Fruit fly (Drosophila melanogaster) Kc167 (cell line): ENCODE measurements around the gene Proc.

Source experiments
- Myc ChIP-seq: fragments of >200 bp; optimal IDR thresholded peaks from 2 replicates; lab custom pipeline; 2017; ENCODE audit warnings: missing external identifiers
- Sin3A ChIP-seq: fragments of >200 bp; optimal IDR thresholded peaks from 2 replicates; lab custom pipeline; 2018; ENCODE audit warnings: missing external identifiers
- h ChIP-seq: fragments of >200 bp; optimal IDR thresholded peaks from 3 replicates; lab custom pipeline; 2018; ENCODE audit warnings: missing external identifiers
- insv ChIP-seq: fragments of >200 bp; optimal IDR thresholded peaks from 3 replicates; lab custom pipeline; 2018; ENCODE audit warnings: missing external identifiers
- psq ChIP-seq: fragments of >200 bp; optimal IDR thresholded peaks from 2 replicates; lab custom pipeline; 2017; ENCODE audit warnings: missing external identifiers
- ttk ChIP-seq: sonication (Bioruptor generic); optimal IDR thresholded peaks from 2 replicates; lab custom pipeline; 2017; ENCODE audit warnings: missing external identifiers

The Proc gene

DNA sequence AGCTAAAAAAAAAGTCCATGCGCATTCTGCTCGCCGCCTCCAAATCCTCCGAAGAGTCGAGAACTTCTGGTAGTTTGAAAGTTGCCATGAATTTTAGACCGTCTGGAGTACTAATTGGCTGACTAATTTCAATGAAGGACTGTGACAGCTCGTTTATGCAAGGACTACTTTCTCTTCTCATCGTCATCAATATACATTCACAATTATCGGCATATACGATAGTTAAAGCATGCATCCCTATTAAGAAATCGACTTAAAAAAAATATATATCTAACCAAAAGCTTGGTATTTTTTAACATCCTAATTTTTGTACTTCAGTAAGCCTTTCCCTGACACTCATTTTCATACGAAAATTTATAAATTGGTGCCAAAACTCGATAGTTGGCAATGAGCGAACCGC is 31.1 kb downstream of the Proc start, which contains the start of gene CG14537:
Gene CG14537 (plus strand): TSS at position 301 of the 400 bp plus-strand sequence.
- no peak for TF ChIP-seq insv (lab: Kevin White, UChicago)
- no peak for TF ChIP-seq psq (lab: Kevin White, UChicago)
- TF ChIP-seq Myc (lab: Kevin White, UChicago) = no peak
- no peak for TF ChIP-seq Sin3A (lab: Kevin White, UChicago)
- TF ChIP-seq h (lab: Kevin White, UChicago) = no peak
- TF ChIP-seq ttk = no peak

DNA sequence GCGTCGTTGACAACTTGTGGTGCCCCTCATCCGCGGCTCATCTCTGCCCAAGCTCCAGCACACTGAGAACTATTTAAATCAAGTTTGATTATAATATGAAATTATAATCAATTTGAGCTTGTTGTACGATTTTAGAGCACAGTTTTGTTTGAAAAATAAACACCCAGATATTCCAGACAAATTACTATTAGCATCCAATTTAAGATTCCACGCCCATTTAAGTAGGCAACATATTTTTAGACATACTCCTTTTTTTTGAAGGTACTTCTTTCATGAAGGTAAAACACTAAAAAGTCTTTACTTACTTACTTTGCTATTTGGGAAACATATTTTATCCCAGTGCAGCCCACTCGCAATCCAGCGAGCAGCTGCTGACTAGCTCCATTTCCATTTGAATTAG is 33.2 kb downstream of the Proc start:
- TF ChIP-seq psq (lab: Kevin White, UChicago) (no peak), ttk (no peak), h (lab: Kevin White, UChicago) (no peak), insv (lab: Kevin White, UChicago) (no peak), Sin3A (lab: Kevin White, UChicago) (no peak), Myc (lab: Kevin White, UChicago) (no peak)

DNA sequence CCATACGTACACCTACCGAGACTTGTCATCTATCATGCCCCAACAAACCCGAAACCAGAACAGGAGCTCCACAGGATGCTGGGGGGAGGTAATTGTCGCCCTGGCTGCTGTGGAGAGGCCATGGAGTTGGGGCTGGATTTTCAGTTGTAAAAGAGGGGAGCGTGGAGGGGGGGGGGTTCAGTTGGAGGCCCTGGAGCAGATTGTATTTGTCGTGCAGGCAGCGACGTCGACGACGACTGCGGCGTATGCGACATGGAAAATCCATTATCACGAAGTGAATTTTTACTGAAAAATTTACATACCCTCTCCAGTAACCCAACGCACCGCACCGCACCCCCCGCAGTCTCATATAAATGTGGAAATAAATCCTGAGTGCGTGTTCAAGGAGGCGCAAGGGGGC is 37.6 kb downstream of the Proc start:
- no peak for TF ChIP-seq ttk
- TF ChIP-seq h (lab: Kevin White, UChicago) = no peak
- TF ChIP-seq insv (lab: Kevin White, UChicago) = no peak
- no peak for TF ChIP-seq psq (lab: Kevin White, UChicago)
- no peak for TF ChIP-seq Sin3A (lab: Kevin White, UChicago)
- TF ChIP-seq Myc (lab: Kevin White, UChicago) = no peak

DNA sequence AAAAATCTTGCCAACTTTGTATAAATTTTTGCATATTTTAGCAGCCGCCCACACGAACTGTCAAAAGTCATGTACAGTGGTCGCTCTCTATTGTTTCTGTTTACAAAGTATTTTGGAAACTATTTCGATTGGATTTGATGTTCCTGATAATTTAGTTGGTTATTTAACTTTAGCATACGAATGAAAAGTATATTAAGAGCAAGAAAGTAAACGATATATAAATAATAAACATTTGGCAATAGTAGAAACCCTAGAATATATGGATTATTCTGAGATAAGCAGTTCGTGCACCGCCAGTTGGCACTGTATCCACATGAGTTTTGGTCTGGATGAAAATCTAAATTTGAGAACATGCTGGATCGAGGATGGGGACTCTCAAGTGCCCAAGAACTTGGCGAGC is 38.0 kb downstream of the Proc start:
- TF ChIP-seq ttk (no peak), psq (lab: Kevin White, UChicago) (no peak), Myc (lab: Kevin White, UChicago) (no peak), Sin3A (lab: Kevin White, UChicago) (no peak), insv (lab: Kevin White, UChicago) (no peak), h (lab: Kevin White, UChicago) (no peak)

DNA sequence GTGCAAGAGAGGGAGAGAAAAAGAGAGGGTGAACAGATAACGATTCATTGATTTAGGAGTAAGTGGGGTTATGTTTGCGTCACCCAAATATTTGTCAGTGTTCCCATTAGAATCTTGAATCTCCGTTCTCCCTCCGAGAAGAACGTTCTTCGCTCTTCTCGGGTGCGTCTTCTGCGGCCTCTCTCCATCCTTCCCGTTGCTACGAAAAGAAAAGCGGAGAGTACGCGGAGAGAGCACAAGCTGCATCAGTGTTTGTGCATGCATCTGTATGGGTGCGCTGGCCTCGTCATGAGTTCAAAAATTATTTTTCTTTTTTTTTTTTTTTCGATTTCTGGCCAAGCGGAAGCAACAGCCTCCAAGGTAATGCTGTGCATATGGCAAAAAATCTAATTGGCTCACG is 42.3 kb downstream of the Proc start:
- no peak for TF ChIP-seq Sin3A (lab: Kevin White, UChicago)
- TF ChIP-seq ttk = no peak
- no peak for TF ChIP-seq insv (lab: Kevin White, UChicago)
- TF ChIP-seq psq (lab: Kevin White, UChicago) = no peak
- no peak for TF ChIP-seq h (lab: Kevin White, UChicago)
- no peak for TF ChIP-seq Myc (lab: Kevin White, UChicago)

DNA sequence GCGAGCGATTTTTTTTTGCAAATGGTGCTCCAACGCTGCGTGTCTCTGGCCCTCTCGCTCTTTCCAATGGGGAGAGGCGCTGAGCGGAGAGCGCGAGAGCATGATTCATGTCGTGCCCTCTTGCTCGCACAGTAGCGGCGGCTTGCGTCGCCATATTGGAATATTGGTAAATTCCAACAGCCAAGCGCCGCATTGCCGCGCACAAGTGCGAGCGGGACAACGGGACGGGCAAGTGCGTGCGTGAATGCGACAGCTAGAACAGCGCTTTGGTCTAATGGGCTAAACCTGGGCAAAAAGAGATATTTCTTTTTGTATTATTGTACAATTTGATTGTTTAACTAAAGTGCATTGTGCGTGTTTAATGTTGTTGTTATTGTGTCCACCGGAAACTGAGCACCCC is 43.0 kb downstream of the Proc start:
- TF ChIP-seq insv (lab: Kevin White, UChicago) (no peak), psq (lab: Kevin White, UChicago) (no peak), Sin3A (lab: Kevin White, UChicago) (no peak), Myc (lab: Kevin White, UChicago) (no peak), h (lab: Kevin White, UChicago) (no peak), ttk (no peak)

DNA sequence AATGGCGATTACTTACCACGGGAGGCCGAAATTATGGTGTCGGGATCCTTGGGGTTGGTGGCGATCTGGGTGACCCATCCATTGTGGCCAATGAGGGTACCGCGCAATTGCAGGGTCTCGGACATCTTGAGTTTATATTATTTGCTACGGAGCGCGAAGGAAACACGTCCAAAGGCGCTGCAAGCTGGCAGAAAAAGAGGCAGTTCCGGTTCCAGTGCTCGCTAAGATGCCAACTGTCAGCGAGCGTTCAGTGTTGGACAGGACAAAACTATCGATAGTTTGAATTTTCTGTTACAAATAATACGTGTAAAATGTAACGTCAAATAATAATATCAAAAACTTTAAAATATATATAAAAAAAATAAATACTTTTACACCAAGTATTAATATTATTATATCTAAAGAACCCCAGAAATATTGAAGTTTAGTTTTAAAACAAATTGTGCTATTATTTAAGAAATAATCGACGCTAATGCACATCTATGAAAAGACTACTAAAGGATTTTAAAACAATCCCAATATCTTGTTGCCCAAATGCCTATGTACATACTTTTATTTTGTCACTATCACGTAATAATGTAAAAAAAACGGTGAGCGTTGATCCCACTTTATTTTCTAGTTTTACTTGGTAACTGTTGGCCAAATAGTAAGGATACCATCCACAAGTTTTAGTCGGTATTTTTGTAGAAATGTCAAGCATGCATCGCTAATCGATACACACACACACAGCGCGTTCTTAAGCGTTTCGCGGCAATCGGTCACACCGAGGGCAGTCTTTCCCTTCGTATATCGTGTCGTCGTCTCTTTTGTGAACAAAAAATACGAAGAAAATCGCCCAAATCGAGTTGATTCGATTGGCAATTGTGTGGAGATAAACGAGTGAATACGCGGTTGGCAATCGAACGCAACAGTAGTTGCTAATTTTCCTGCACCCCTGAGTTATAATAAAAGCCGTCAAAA is 43.9 kb downstream of the Proc start, which contains the start of the genes Rack1 and mts:
Gene Rack1 (minus strand): TSS at position 271 of the 960 bp plus-strand sequence.
Gene mts (plus strand): TSS at position 606 of the 960 bp plus-strand sequence.
- no peak for TF ChIP-seq h (lab: Kevin White, UChicago)
- no peak for TF ChIP-seq Sin3A (lab: Kevin White, UChicago)
- TF ChIP-seq ttk = no peak
- no peak for TF ChIP-seq psq (lab: Kevin White, UChicago)
- TF ChIP-seq Myc (lab: Kevin White, UChicago) = no peak
- TF ChIP-seq insv (lab: Kevin White, UChicago) = no peak

DNA sequence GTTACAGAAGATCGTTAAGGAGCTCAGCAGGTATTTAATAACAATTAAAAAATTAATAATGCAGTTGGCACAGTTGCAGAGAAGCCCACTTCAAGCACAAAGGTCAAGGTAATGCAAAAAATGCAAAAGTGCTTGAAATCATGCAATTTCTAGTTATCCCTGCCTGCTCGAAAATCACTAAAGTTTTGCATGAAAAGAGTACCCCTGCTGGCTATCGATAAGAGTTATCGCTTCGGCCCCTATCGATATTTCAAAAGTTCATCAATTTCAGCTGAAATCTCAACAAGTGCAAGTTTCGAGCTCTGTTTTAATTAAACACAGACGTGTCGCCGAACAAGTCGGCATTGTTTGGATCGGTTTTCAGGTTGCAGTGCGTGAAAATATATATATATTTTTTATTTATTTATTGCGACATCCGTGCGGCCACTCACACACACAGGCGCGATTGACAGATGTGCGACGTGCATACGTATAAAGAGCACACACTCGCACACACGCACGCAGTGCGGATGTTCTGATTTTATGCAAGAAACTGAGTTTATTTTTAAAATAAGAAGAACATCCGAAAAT is 49.9 kb downstream of the Proc start:
- no peak for TF ChIP-seq Sin3A (lab: Kevin White, UChicago)
- TF ChIP-seq h (lab: Kevin White, UChicago) = no peak
- TF ChIP-seq ttk = no peak
- no peak for TF ChIP-seq insv (lab: Kevin White, UChicago)
- no peak for TF ChIP-seq Myc (lab: Kevin White, UChicago)
- TF ChIP-seq psq (lab: Kevin White, UChicago) = no peak

DNA sequence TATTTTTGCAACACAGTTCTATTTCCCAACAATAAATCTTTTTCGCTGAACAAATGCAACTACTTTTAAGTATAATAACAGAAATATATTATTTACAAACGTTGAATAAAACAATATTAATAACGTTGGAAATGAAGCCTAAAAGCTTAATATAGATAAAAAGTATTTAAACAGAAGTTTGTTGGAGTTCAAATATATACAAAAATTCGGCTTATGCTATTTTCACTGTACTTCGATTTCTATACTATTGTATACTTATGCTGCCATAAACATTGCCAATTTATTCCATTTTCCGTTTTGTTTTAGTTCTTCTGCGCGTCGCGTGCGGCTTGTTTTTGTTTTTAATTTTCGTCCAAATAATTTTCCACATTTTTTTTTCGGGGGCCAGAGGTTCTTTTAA is 50.4 kb downstream of the Proc start, which contains the start of gene CG7115:
Gene CG7115 (plus strand): TSS at position 301 of the 400 bp plus-strand sequence.
- TF ChIP-seq insv (lab: Kevin White, UChicago) = no peak
- TF ChIP-seq Myc (lab: Kevin White, UChicago) = no peak
- TF ChIP-seq Sin3A (lab: Kevin White, UChicago) = no peak
- TF ChIP-seq ttk = no peak
- no peak for TF ChIP-seq psq (lab: Kevin White, UChicago)
- no peak for TF ChIP-seq h (lab: Kevin White, UChicago)

DNA sequence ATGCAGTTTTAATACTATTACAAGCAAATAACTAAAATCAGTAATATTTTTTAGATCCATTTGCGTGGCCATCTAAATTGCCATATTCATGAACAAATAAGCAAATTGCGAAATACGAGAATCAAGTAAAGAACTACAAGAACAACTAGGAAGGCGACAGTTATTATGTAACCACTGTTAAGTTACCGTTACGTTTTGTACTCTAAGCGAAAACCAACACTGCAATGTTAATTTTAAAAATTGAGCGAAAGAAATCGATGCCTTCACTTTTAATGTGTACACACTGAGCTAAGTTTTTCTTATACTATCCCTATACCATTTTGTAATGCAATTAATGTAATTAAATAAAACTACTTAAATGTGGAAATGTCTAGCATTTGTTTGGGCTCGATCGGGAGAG is 50.8 kb downstream of the Proc start:
- TF ChIP-seq h (lab: Kevin White, UChicago) = no peak
- TF ChIP-seq Myc (lab: Kevin White, UChicago) = no peak
- TF ChIP-seq psq (lab: Kevin White, UChicago) = no peak
- no peak for TF ChIP-seq Sin3A (lab: Kevin White, UChicago)
- no peak for TF ChIP-seq ttk
- no peak for TF ChIP-seq insv (lab: Kevin White, UChicago)
